Worm (Caenorhabditis elegans) whole organism, L2 larva: ENCODE results near the gene Y46G5A.15.

ENCODE experiments used
- R02D3.7 ChIP-seq: fragments of 150-350 bp; optimal IDR thresholded peaks from 2 replicates; lab custom pipeline; 2014; ENCODE audit warnings: missing biosample characterization, missing genetic modification characterization
- ZK546.5 ChIP-seq: sonication (generic microtip); optimal IDR thresholded peaks from 2 replicates; lab custom pipeline; 2017; ENCODE audit warnings: missing biosample characterization, missing genetic modification characterization
- ama-1 ChIP-seq: fragments of 150-350 bp; optimal IDR thresholded peaks from 2 replicates; lab custom pipeline; 2018; ENCODE audit warnings: inconsistent platforms
- ceh-82 ChIP-seq: fragments of 150-350 bp; optimal IDR thresholded peaks from 2 replicates; lab custom pipeline; 2014; ENCODE audit warnings: missing biosample characterization, missing genetic modification characterization
- elt-3 ChIP-seq: sonication (generic microtip); optimal IDR thresholded peaks from 2 replicates; lab custom pipeline; 2017; ENCODE audit warnings: missing biosample characterization, missing genetic modification characterization
- mdl-1 ChIP-seq, 2 experiments: fragments of 150-350 bp in 1 of 2; sonication (generic microtip) in 1 of 2; optimal IDR thresholded peaks; 2 replicates each; lab custom pipeline; 2017; ENCODE audit warnings: missing biosample characterization in 2 of 2, missing genetic modification characterization in 2 of 2
- nhr-10 ChIP-seq: sonication (generic microtip); optimal IDR thresholded peaks from 2 replicates; lab custom pipeline; 2017; ENCODE audit warnings: missing biosample characterization, missing genetic modification characterization
- nhr-129 ChIP-seq: fragments of 150-350 bp; optimal IDR thresholded peaks from 2 replicates; lab custom pipeline; 2014; ENCODE audit warnings: missing biosample characterization, missing genetic modification characterization
- nhr-21 ChIP-seq: fragments of 150-350 bp; optimal IDR thresholded peaks from 2 replicates; lab custom pipeline; 2014; ENCODE audit warnings: missing biosample characterization, missing genetic modification characterization
- nhr-237 ChIP-seq: fragments of 150-350 bp; optimal IDR thresholded peaks from 2 replicates; lab custom pipeline; 2014; ENCODE audit warnings: missing biosample characterization, missing genetic modification characterization
- nhr-25 ChIP-seq: fragments of 150-350 bp; sonication (generic microtip); optimal IDR thresholded peaks from 3 replicates; lab custom pipeline; 2014; ENCODE audit warnings: missing biosample characterization, missing genetic modification characterization
- unc-39 ChIP-seq: fragments of 150-350 bp; optimal IDR thresholded peaks from 2 replicates; lab custom pipeline; 2014; ENCODE audit warnings: missing biosample characterization, missing genetic modification characterization

DNA sequence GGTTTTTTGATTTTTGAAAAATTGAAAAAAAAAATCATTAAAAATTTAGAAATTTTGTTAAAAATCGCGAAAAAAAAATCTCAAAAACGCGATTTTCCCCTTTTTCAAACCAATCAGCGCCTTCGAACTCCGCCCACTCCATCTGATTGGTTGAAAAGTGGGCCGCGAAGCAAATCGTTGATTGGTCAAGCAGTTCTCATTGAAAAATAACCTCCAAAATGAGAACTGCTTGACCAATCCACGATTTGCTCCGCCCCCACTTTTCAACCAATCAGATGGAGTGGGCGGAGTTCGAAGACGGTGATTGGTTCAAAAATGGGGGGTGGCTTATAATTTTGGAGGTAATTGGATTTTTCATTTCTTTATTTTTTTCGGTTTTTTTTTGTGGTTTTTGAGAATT lies 5.2 kb upstream of the Y46G5A.15 start:
- TF ChIP-seq nhr-129 (tag; lab: Kevin White, UChicago) (no peak), ama-1 (no peak), nhr-10 (tag; lab: Kevin White, UChicago) (no peak), R02D3.7 (tag; lab: Kevin White, UChicago) (no peak), nhr-21 (tag; lab: Kevin White, UChicago) (no peak), ZK546.5 (tag; lab: Kevin White, UChicago) (no peak), mdl-1 (tag; optimal IDR thresholded peaks at IDR 0.05; lab: Kevin White, UChicago) (no peak), nhr-25 (tag; lab: Kevin White, UChicago) (no peak), elt-3 (tag; lab: Kevin White, UChicago) (no peak), unc-39 (tag; lab: Kevin White, UChicago) (no peak), ceh-82 (tag; lab: Kevin White, UChicago) (no peak), nhr-237 (no peak)
